Fruit fly (Drosophila melanogaster): ENCODE results near the gene GC1.

DNA sequence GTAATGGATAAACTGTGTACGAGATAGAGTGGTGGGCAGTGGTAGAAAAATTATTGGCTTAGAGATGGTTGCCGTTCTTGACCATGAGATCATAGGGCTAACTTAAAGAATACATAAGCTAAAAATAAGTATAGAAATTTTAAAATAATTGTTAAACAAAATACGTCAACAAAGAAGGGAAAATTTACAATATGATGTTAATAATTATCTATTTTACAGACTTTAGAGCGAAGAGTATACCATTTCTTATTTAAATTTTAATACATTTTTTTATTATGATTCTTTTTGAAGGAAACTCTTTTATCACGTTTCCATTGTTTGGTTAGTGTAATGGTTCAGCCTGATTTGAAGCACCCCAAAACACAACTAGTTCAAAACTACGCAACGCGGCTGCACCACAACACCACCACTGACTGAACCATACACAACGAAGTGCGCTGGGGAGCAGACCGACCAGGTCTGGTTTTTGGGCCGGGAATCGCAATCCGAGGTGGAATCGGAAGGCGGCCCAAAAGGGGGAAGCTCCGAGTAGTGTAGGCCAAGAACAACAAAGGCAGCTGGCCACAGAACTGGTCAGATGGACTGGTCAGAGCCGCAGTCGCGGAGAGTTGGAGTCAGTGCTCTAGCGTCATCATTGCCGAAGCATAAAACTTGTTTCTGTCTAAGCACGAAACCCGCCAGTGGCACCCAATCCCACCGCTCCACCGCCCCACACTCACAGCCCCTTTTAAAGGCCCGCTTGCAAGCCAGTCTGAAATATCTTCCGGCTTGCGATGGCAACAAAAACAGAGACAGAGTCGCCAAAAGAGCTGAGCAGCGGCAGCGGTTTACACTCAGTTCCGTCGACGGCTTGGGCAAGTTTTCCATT lies 21.8 kb upstream of the GC1 start:
- TF ChIP-seq CG16813 (GFP tag; IDR thresholded peaks at IDR 0.05; ENCODE audit: partially characterized antibody): no peak
- no peak for TF ChIP-seq CG13624 (GFP tag; optimal IDR thresholded peaks at IDR 0.05)
- no peak for TF ChIP-seq tio (GFP tag; optimal IDR thresholded peaks at IDR 0.05)
- no peak for TF ChIP-seq bcd (GFP tag; optimal IDR thresholded peaks at IDR 0.05)
- no peak for TF ChIP-seq insv (GFP tag; optimal IDR thresholded peaks at IDR 0.05)
- TF ChIP-seq dm (GFP tag; optimal IDR thresholded peaks at IDR 0.05): no peak
- TF ChIP-seq pnt (GFP tag; optimal IDR thresholded peaks at IDR 0.05): no peak
- TF ChIP-seq sens-2 (GFP tag; IDR thresholded peaks at IDR 0.05): no peak
- no peak for TF ChIP-seq aop (GFP tag; IDR thresholded peaks at IDR 0.05)
- no peak for TF ChIP-seq CG17912 (GFP tag; optimal IDR thresholded peaks at IDR 0.05)
- TF ChIP-seq sug (tag; optimal IDR thresholded peaks at IDR 0.05): no peak
